Fruit fly (Drosophila melanogaster) whole organism, pupa: ENCODE data around the gene Akt.

Source experiments
- CG10348 ChIP-seq: fragments of 200-800 bp; sonication (Bioruptor generic); IDR thresholded peaks from 2 replicates; pipeline ENCODE4 v1.3.6; 2022; ENCODE audit warnings: missing biosample characterization, missing genetic modification characterization
- CG12605 ChIP-seq: fragments of 200-800 bp; sonication (Bioruptor generic); IDR thresholded peaks from 2 replicates; pipeline ENCODE4 v1.3.6; 2022; ENCODE audit warnings: missing biosample characterization, missing genetic modification characterization
- CG13204 ChIP-seq: fragments of 200-800 bp; sonication (Bioruptor generic); optimal IDR thresholded peaks from 2 replicates; lab custom pipeline; 2018; ENCODE audit warnings: missing biosample characterization, mild to moderate bottlenecking, missing genetic modification characterization, moderate library complexity
- CG14655 ChIP-seq: fragments of 200-800 bp; sonication (Bioruptor generic); optimal IDR thresholded peaks from 3 replicates; lab custom pipeline; 2017; ENCODE audit warnings: mild to moderate bottlenecking, missing biosample characterization, missing genetic modification reagents, missing genetic modification characterization
- CG15710 ChIP-seq: fragments of 200-800 bp; sonication (Bioruptor generic); optimal IDR thresholded peaks from 2 replicates; lab custom pipeline; 2018; ENCODE audit warnings: missing biosample characterization, mild to moderate bottlenecking, missing genetic modification characterization, moderate library complexity
- CG17806 ChIP-seq: fragments of 200-800 bp; sonication (Bioruptor generic); optimal IDR thresholded peaks from 2 replicates; lab custom pipeline; 2018; ENCODE audit warnings: missing biosample characterization, mild to moderate bottlenecking, missing genetic modification characterization, moderate library complexity
- CG32121 ChIP-seq: fragments of 200-800 bp; sonication (Bioruptor generic); IDR thresholded peaks from 2 replicates; pipeline ENCODE4 v1.3.6; 2022; ENCODE audit warnings: missing biosample characterization, missing genetic modification characterization
- CG34367 ChIP-seq: fragments of 200-800 bp; sonication (Bioruptor generic); optimal IDR thresholded peaks from 2 replicates; lab custom pipeline; 2018; ENCODE audit warnings: missing biosample characterization, mild to moderate bottlenecking, missing genetic modification characterization
- CG4496 ChIP-seq: fragments of 200-800 bp; sonication (Bioruptor generic); IDR thresholded peaks from 3 replicates; pipeline ENCODE4 v1.3.6; 2022; ENCODE audit warnings: missing biosample characterization, missing genetic modification characterization
- CG8159 ChIP-seq: fragments of 200-800 bp; sonication (Bioruptor generic); optimal IDR thresholded peaks from 3 replicates; lab custom pipeline; 2018; ENCODE audit warnings: missing biosample characterization, mild to moderate bottlenecking, missing genetic modification characterization, moderate library complexity
- CG8301 ChIP-seq: fragments of 200-800 bp; sonication (Bioruptor generic); optimal IDR thresholded peaks from 2 replicates; lab custom pipeline; 2018; ENCODE audit warnings: missing biosample characterization, mild to moderate bottlenecking, missing genetic modification characterization
- CG9948 ChIP-seq: fragments of 200-800 bp; sonication (Bioruptor generic); optimal IDR thresholded peaks from 2 replicates; lab custom pipeline; 2018; ENCODE audit warnings: missing biosample characterization, mild to moderate bottlenecking, missing genetic modification characterization, moderate library complexity
- D1 ChIP-seq: fragments of 200-800 bp; sonication (Bioruptor generic); optimal IDR thresholded peaks from 2 replicates; lab custom pipeline; 2018; ENCODE audit warnings: missing biosample characterization, mild to moderate bottlenecking, missing genetic modification characterization, moderate library complexity
- EcR ChIP-seq: fragments of 200-800 bp; sonication (Bioruptor generic); optimal IDR thresholded peaks from 3 replicates; lab custom pipeline; 2019; ENCODE audit warnings: missing biosample characterization, missing genetic modification characterization, mild to moderate bottlenecking, moderate library complexity, missing genetic modification reagents
- Ets98B ChIP-seq: fragments of 200-800 bp; sonication (Bioruptor generic); IDR thresholded peaks from 2 replicates; pipeline ENCODE4 v1.3.6; 2022; ENCODE audit warnings: missing biosample characterization, missing genetic modification characterization
- Pif1A ChIP-seq: fragments of 200-800 bp; sonication (Bioruptor generic); optimal IDR thresholded peaks from 3 replicates; lab custom pipeline; 2016; ENCODE audit warnings: missing biosample characterization, missing genetic modification characterization
- Pif1B ChIP-seq: fragments of 200-800 bp; sonication (Bioruptor generic); optimal IDR thresholded peaks from 3 replicates; lab custom pipeline; 2016; ENCODE audit warnings: missing biosample characterization, missing genetic modification characterization
- Snoo ChIP-seq: fragments of 200-800 bp; sonication (Bioruptor generic); optimal IDR thresholded peaks from 3 replicates; lab custom pipeline; 2017; ENCODE audit warnings: missing biosample characterization, mild to moderate bottlenecking, missing genetic modification characterization, inconsistent platforms
- fd96Ca ChIP-seq: fragments of 200-800 bp; sonication (Bioruptor generic); IDR thresholded peaks from 3 replicates; pipeline ENCODE4 v1.3.6; 2022; ENCODE audit warnings: missing biosample characterization, missing genetic modification characterization
- gl ChIP-seq: fragments of 200-800 bp; sonication (Bioruptor generic); optimal IDR thresholded peaks from 2 replicates; lab custom pipeline; 2018; ENCODE audit warnings: missing biosample characterization, mild to moderate bottlenecking, missing genetic modification characterization
- rn ChIP-seq: fragments of 200-800 bp; sonication (Bioruptor generic); IDR thresholded peaks from 2 replicates; pipeline ENCODE4 v1.3.6; 2022; ENCODE audit warnings: missing biosample characterization, missing genetic modification characterization

Gene Akt

dm6 chr3R:16069266-16069665 lies 29.8 kb upstream of the Akt start:
- TF ChIP-seq Snoo (tag; lab: Kevin White, UChicago) (no peak), CG8301 (tag; lab: Kevin White, UChicago) (no peak), CG12605 (GFP tag; lab: Robert Waterston, UW) (no peak), Pif1A (no peak), Ets98B (GFP tag; lab: Robert Waterston, UW) (no peak), gl (no peak), CG4496 (GFP tag; lab: Robert Waterston, UW) (no peak), CG17806 (no peak), CG15710 (tag; lab: Kevin White, UChicago) (no peak), CG9948 (tag; lab: Kevin White, UChicago) (no peak)

- TF ChIP-seq CG8159: peak; percentile 80
- peak; percentile 88 for TF ChIP-seq Ets98B (GFP tag; lab: Robert Waterston, UW)
- peak; percentile 71 for TF ChIP-seq CG9948 (tag; lab: Kevin White, UChicago)
- TF ChIP-seq Pif1B (GFP tag; lab: Kevin White, UChicago): peak; percentile 90
- TF ChIP-seq CG8301 (tag; lab: Kevin White, UChicago): peak; percentile 66
- TF ChIP-seq D1: peak; percentile 39
- TF ChIP-seq CG14655 (GFP tag; lab: Kevin White, UChicago): no peak
- peak; percentile 82 for TF ChIP-seq CG17806
- peak; percentile 70 for TF ChIP-seq CG34367 (tag; lab: Kevin White, UChicago)
- TF ChIP-seq Snoo (tag; lab: Kevin White, UChicago): peak; percentile 58
- TF ChIP-seq CG4496 (GFP tag; lab: Robert Waterston, UW): peak; percentile 83; the same call in 2 of the 3 replicates
- TF ChIP-seq CG12605 (GFP tag; lab: Robert Waterston, UW): peak; percentile 89
- TF ChIP-seq rn (GFP tag; lab: Robert Waterston, UW): peak; percentile 54
- TF ChIP-seq Pif1A: peak; percentile 90
- peak; percentile 4 for TF ChIP-seq gl
- no peak for TF ChIP-seq CG10348 (GFP tag; lab: Robert Waterston, UW)
- TF ChIP-seq CG15710 (tag; lab: Kevin White, UChicago): peak; percentile 82
- peak; percentile 73; the same call in 2 of the 3 replicates for TF ChIP-seq fd96Ca (GFP tag; lab: Robert Waterston, UW)
- TF ChIP-seq EcR (GFP tag; lab: Kevin White, UChicago): peak; percentile 55
- TF ChIP-seq CG13204 (GFP tag; lab: Kevin White, UChicago): peak; percentile 6
- peak; percentile 86 for TF ChIP-seq CG32121
These were observed 27.1 kb upstream of the Akt start for dm6 chr3R:16071689-16072580.

dm6 chr3R:16072581-16072908 lies 26.5 kb upstream of the Akt start:
- TF ChIP-seq Pif1A (peak; percentile 23), CG8159 (no peak), Pif1B (GFP tag; lab: Kevin White, UChicago) (no peak), CG17806 (no peak), fd96Ca (GFP tag; lab: Robert Waterston, UW) (peak; percentile 4; the same call in 1 of the 3 replicates)

- TF ChIP-seq CG17806: no peak
- no peak for TF ChIP-seq fd96Ca (GFP tag; lab: Robert Waterston, UW)
- no peak for TF ChIP-seq Ets98B (GFP tag; lab: Robert Waterston, UW)
- TF ChIP-seq CG14655 (GFP tag; lab: Kevin White, UChicago): no peak
- no peak for TF ChIP-seq rn (GFP tag; lab: Robert Waterston, UW)
These were observed 24.9 kb upstream of the Akt start for dm6 chr3R:16074122-16074521.

dm6 chr3R:16078247-16078646 lies 20.8 kb upstream of the Akt start:
- TF ChIP-seq rn (GFP tag; lab: Robert Waterston, UW) (no peak), CG32121 (no peak), EcR (GFP tag; lab: Kevin White, UChicago) (no peak), Ets98B (GFP tag; lab: Robert Waterston, UW) (no peak), CG13204 (GFP tag; lab: Kevin White, UChicago) (no peak), CG14655 (GFP tag; lab: Kevin White, UChicago) (no peak), fd96Ca (GFP tag; lab: Robert Waterston, UW) (no peak), CG8301 (tag; lab: Kevin White, UChicago) (no peak), CG17806 (no peak), CG4496 (GFP tag; lab: Robert Waterston, UW) (no peak), D1 (no peak)
- TF ChIP-seq, all 21 proteins: peak for 0

- TF ChIP-seq Pif1B (GFP tag; lab: Kevin White, UChicago) (no peak), EcR (GFP tag; lab: Kevin White, UChicago) (peak; percentile 58)
These were observed 18.0 kb upstream of the Akt start, which contains the start of gene CG32855 for dm6 chr3R:16080942-16081589. Gene CG32855, minus strand, starts transcription at chr3R:16080992.
